Fruit fly (Drosophila melanogaster) whole organism, embryonic: ENCODE measurements around the gene Rok.

ENCODE experiments used
- Adf1 ChIP-seq: fragments of 200-800 bp; sonication (Bioruptor generic); IDR thresholded peaks from 2 replicates; pipeline ENCODE4 v1.3.6; 2022; ENCODE audit warnings: missing biosample characterization, missing genetic modification characterization
- CG10147 ChIP-seq: fragments of 200-800 bp; sonication (Bioruptor generic); optimal IDR thresholded peaks from 2 replicates; lab custom pipeline; 2019; ENCODE audit warnings: missing biosample characterization, mild to moderate bottlenecking, missing genetic modification characterization, moderate library complexity
- CG1024 ChIP-seq: fragments of 200-800 bp; sonication (Bioruptor generic); IDR thresholded peaks from 2 replicates; pipeline ENCODE4 v1.3.6; 2022; ENCODE audit warnings: missing biosample characterization, missing genetic modification characterization
- CG11560 ChIP-seq: fragments of 200-800 bp; sonication (Bioruptor generic); IDR thresholded peaks from 3 replicates; pipeline ENCODE4 v1.3.6; 2022; ENCODE audit warnings: missing biosample characterization, missing genetic modification characterization
- CG13287 ChIP-seq: fragments of 200-800 bp; sonication (Bioruptor generic); IDR thresholded peaks from 2 replicates; pipeline ENCODE4 v1.3.6; 2022; ENCODE audit warnings: missing biosample characterization, missing genetic modification characterization; ENCODE audit not compliant: partially characterized antibody
- CG15073 ChIP-seq: fragments of 200-800 bp; sonication (Bioruptor generic); optimal IDR thresholded peaks from 2 replicates; lab custom pipeline; 2016; ENCODE audit warnings: missing biosample characterization, missing genetic modification characterization
- CG15601 ChIP-seq: fragments of 200-800 bp; sonication (Bioruptor generic); optimal IDR thresholded peaks from 3 replicates; lab custom pipeline; 2019; ENCODE audit warnings: missing biosample characterization, mild to moderate bottlenecking, missing genetic modification characterization, moderate library complexity
- CG1647 ChIP-seq: fragments of 200-800 bp; sonication (Bioruptor generic); optimal IDR thresholded peaks from 3 replicates; lab custom pipeline; 2016; ENCODE audit warnings: missing biosample characterization, missing genetic modification characterization
- CG16813 ChIP-seq: fragments of 200-800 bp; sonication (Bioruptor generic); IDR thresholded peaks from 3 replicates; pipeline ENCODE4 v1.3.6; 2022; ENCODE audit warnings: missing biosample characterization, missing genetic modification characterization; ENCODE audit not compliant: partially characterized antibody
- CG17186 ChIP-seq: fragments of 200-800 bp; sonication (Bioruptor generic); optimal IDR thresholded peaks from 3 replicates; lab custom pipeline; 2017; ENCODE audit warnings: missing biosample characterization, missing genetic modification reagents, missing genetic modification characterization
- CG18262 ChIP-seq: fragments of 200-800 bp; optimal IDR thresholded peaks from 3 replicates; lab custom pipeline; 2019; ENCODE audit warnings: missing biosample characterization, mild to moderate bottlenecking, missing genetic modification characterization, moderate library complexity
- CG3407 ChIP-seq: fragments of 200-800 bp; sonication (Bioruptor generic); optimal IDR thresholded peaks from 2 replicates; lab custom pipeline; 2018; ENCODE audit warnings: missing biosample characterization, mild to moderate bottlenecking, missing genetic modification characterization
- CG34422 ChIP-seq: fragments of 200-800 bp; sonication (Bioruptor generic); IDR thresholded peaks from 3 replicates; pipeline ENCODE4 v1.3.6; 2022; ENCODE audit warnings: missing biosample characterization, missing genetic modification characterization
- CG4617 ChIP-seq: fragments of 200-800 bp; sonication (Bioruptor generic); optimal IDR thresholded peaks from 3 replicates; lab custom pipeline; 2016; ENCODE audit warnings: missing biosample characterization, missing genetic modification characterization, borderline replicate concordance
- CG4820 ChIP-seq: fragments of 200-800 bp; sonication (Bioruptor generic); optimal IDR thresholded peaks from 3 replicates; lab custom pipeline; 2016; ENCODE audit warnings: missing biosample characterization, missing genetic modification characterization
- CG5245 ChIP-seq: fragments of 200-800 bp; sonication (Bioruptor generic); optimal IDR thresholded peaks from 3 replicates; lab custom pipeline; 2016; ENCODE audit warnings: missing biosample characterization, missing genetic modification characterization
- CG6689 ChIP-seq: fragments of 200-800 bp; sonication (Bioruptor generic); IDR thresholded peaks from 2 replicates; pipeline ENCODE4 v1.3.6; 2022; ENCODE audit warnings: missing biosample characterization, missing genetic modification characterization
- CG7357 ChIP-seq: fragments of 200-800 bp; sonication (Bioruptor generic); IDR thresholded peaks from 3 replicates; pipeline ENCODE4 v1.3.6; 2022; ENCODE audit warnings: missing biosample characterization, missing genetic modification characterization
- CG7372 ChIP-seq: fragments of 200-800 bp; sonication (Bioruptor generic); IDR thresholded peaks from 2 replicates; pipeline ENCODE4 v1.3.6; 2022; ENCODE audit warnings: missing biosample characterization, missing genetic modification characterization
- CG7928 ChIP-seq: fragments of 200-800 bp; sonication (Bioruptor generic); optimal IDR thresholded peaks from 2 replicates; lab custom pipeline; 2017; ENCODE audit warnings: missing biosample characterization, mild to moderate bottlenecking, missing genetic modification characterization
- CG8089 ChIP-seq: fragments of 200-800 bp; sonication (Bioruptor generic); optimal IDR thresholded peaks from 3 replicates; lab custom pipeline; 2016; ENCODE audit warnings: missing biosample characterization, missing genetic modification characterization
- CG9797 ChIP-seq: fragments of 200-800 bp; sonication (Bioruptor generic); optimal IDR thresholded peaks from 3 replicates; lab custom pipeline; 2018; ENCODE audit warnings: missing biosample characterization, mild to moderate bottlenecking, missing genetic modification characterization
- Camta ChIP-seq: fragments of 200-800 bp; sonication (Bioruptor generic); optimal IDR thresholded peaks from 2 replicates; lab custom pipeline; 2016; ENCODE audit warnings: missing biosample characterization, missing genetic modification characterization
- D19B ChIP-seq: fragments of 200-800 bp; sonication (Bioruptor generic); optimal IDR thresholded peaks from 2 replicates; lab custom pipeline; 2017; ENCODE audit warnings: missing biosample characterization, mild to moderate bottlenecking, missing genetic modification characterization
- H15 ChIP-seq: fragments of 200-800 bp; sonication (Bioruptor generic); IDR thresholded peaks from 3 replicates; pipeline ENCODE4 v1.3.6; 2022; ENCODE audit warnings: missing biosample characterization, missing genetic modification characterization
- HLHmδ ChIP-seq: fragments of 200-800 bp; sonication (Bioruptor generic); optimal IDR thresholded peaks from 2 replicates; lab custom pipeline; 2018; ENCODE audit warnings: missing biosample characterization, mild to moderate bottlenecking, missing genetic modification characterization, moderate library complexity
- Hr3 ChIP-seq: fragments of 200-800 bp; sonication (Bioruptor generic); optimal IDR thresholded peaks from 3 replicates; lab custom pipeline; 2016; ENCODE audit warnings: missing biosample characterization, missing genetic modification characterization
- Lim3 ChIP-seq: fragments of 200-800 bp; sonication (Bioruptor generic); IDR thresholded peaks from 2 replicates; pipeline ENCODE4 v1.3.6; 2022; ENCODE audit warnings: missing biosample characterization, missing genetic modification characterization
- Optix ChIP-seq: fragments of 200-800 bp; sonication (Bioruptor generic); IDR thresholded peaks from 3 replicates; pipeline ENCODE4 v1.3.6; 2022; ENCODE audit warnings: missing biosample characterization, missing genetic modification characterization
- Ravus ChIP-seq: fragments of 200-800 bp; sonication (Bioruptor generic); IDR thresholded peaks from 2 replicates; pipeline ENCODE4 v1.3.6; 2022; ENCODE audit warnings: missing biosample characterization, missing genetic modification characterization
- Sox100B ChIP-seq: fragments of 200-800 bp; sonication (Bioruptor generic); optimal IDR thresholded peaks from 3 replicates; lab custom pipeline; 2018; ENCODE audit warnings: missing biosample characterization, mild to moderate bottlenecking, missing genetic modification characterization
- Sry-δ ChIP-seq: fragments of 200-800 bp; sonication (Bioruptor generic); optimal IDR thresholded peaks from 2 replicates; lab custom pipeline; 2016; ENCODE audit warnings: missing biosample characterization, missing genetic modification characterization
- bbx ChIP-seq: fragments of 200-800 bp; sonication (Bioruptor generic); IDR thresholded peaks from 2 replicates; pipeline ENCODE4 v1.3.6; 2022; ENCODE audit warnings: missing biosample characterization, missing genetic modification characterization; ENCODE audit not compliant: partially characterized antibody
- bcd ChIP-seq: fragments of 200-800 bp; sonication (Bioruptor generic); optimal IDR thresholded peaks from 2 replicates; lab custom pipeline; 2017; ENCODE audit warnings: missing biosample characterization, mild to moderate bottlenecking, missing genetic modification characterization
- caup ChIP-seq: fragments of 200-800 bp; sonication (Bioruptor generic); optimal IDR thresholded peaks from 3 replicates; lab custom pipeline; 2017; ENCODE audit warnings: missing biosample characterization, mild to moderate bottlenecking, missing genetic modification characterization, moderate library complexity; ENCODE audit not compliant: severe bottlenecking
- chn ChIP-seq: fragments of 200-800 bp; sonication (Bioruptor generic); optimal IDR thresholded peaks from 2 replicates; lab custom pipeline; 2016; ENCODE audit warnings: missing biosample characterization, missing genetic modification characterization
- ci ChIP-seq: fragments of 200-800 bp; sonication (Bioruptor generic); IDR thresholded peaks from 3 replicates; pipeline ENCODE4 v1.3.6; 2022; ENCODE audit warnings: missing biosample characterization, missing genetic modification characterization
- disco-r ChIP-seq: fragments of 200-800 bp; sonication (Bioruptor generic); optimal IDR thresholded peaks from 2 replicates; lab custom pipeline; 2016; ENCODE audit warnings: missing biosample characterization, missing genetic modification characterization
- dmrt11E ChIP-seq: fragments of 200-800 bp; sonication (Bioruptor generic); optimal IDR thresholded peaks from 3 replicates; lab custom pipeline; 2018; ENCODE audit warnings: missing biosample characterization, mild to moderate bottlenecking, missing genetic modification characterization, moderate library complexity
- gsb ChIP-seq: fragments of 200-800 bp; sonication (Bioruptor generic); IDR thresholded peaks from 2 replicates; pipeline ENCODE4 v1.3.6; 2022; ENCODE audit warnings: missing biosample characterization, missing genetic modification characterization
- her ChIP-seq: fragments of 200-800 bp; sonication (Bioruptor generic); optimal IDR thresholded peaks from 2 replicates; lab custom pipeline; 2016; ENCODE audit warnings: missing biosample characterization, missing genetic modification characterization
- mld ChIP-seq: fragments of 200-800 bp; sonication (Bioruptor generic); IDR thresholded peaks from 3 replicates; pipeline ENCODE4 v1.3.6; 2022; ENCODE audit warnings: missing biosample characterization, missing genetic modification characterization; ENCODE audit not compliant: partially characterized antibody
- pb ChIP-seq: fragments of 200-800 bp; sonication (Bioruptor generic); optimal IDR thresholded peaks from 3 replicates; lab custom pipeline; 2016; ENCODE audit warnings: missing biosample characterization, missing genetic modification characterization
- phol ChIP-seq: fragments of 200-800 bp; sonication (Bioruptor generic); optimal IDR thresholded peaks from 3 replicates; lab custom pipeline; 2018; ENCODE audit warnings: missing biosample characterization, mild to moderate bottlenecking, missing genetic modification characterization, moderate library complexity
- pita ChIP-seq: fragments of 200-800 bp; sonication (Bioruptor generic); optimal IDR thresholded peaks from 2 replicates; lab custom pipeline; 2017; ENCODE audit warnings: missing biosample characterization, mild to moderate bottlenecking, missing genetic modification characterization
- ranshi ChIP-seq: fragments of 200-800 bp; sonication (Bioruptor generic); IDR thresholded peaks from 2 replicates; pipeline ENCODE4 v1.3.6; 2022; ENCODE audit warnings: missing biosample characterization, missing genetic modification characterization
- repo ChIP-seq: fragments of 200-800 bp; sonication (Bioruptor generic); optimal IDR thresholded peaks from 2 replicates; lab custom pipeline; 2016; ENCODE audit warnings: missing biosample characterization, missing genetic modification characterization
- rib ChIP-seq: fragments of 200-800 bp; sonication (Bioruptor generic); IDR thresholded peaks from 2 replicates; pipeline ENCODE4 v1.3.6; 2022; ENCODE audit warnings: missing biosample characterization, missing genetic modification characterization
- zfh2 ChIP-seq: fragments of 200-800 bp; sonication (Bioruptor generic); optimal IDR thresholded peaks from 2 replicates; lab custom pipeline; 2016; ENCODE audit warnings: missing biosample characterization, missing genetic modification characterization

Gene Rok

DNA sequence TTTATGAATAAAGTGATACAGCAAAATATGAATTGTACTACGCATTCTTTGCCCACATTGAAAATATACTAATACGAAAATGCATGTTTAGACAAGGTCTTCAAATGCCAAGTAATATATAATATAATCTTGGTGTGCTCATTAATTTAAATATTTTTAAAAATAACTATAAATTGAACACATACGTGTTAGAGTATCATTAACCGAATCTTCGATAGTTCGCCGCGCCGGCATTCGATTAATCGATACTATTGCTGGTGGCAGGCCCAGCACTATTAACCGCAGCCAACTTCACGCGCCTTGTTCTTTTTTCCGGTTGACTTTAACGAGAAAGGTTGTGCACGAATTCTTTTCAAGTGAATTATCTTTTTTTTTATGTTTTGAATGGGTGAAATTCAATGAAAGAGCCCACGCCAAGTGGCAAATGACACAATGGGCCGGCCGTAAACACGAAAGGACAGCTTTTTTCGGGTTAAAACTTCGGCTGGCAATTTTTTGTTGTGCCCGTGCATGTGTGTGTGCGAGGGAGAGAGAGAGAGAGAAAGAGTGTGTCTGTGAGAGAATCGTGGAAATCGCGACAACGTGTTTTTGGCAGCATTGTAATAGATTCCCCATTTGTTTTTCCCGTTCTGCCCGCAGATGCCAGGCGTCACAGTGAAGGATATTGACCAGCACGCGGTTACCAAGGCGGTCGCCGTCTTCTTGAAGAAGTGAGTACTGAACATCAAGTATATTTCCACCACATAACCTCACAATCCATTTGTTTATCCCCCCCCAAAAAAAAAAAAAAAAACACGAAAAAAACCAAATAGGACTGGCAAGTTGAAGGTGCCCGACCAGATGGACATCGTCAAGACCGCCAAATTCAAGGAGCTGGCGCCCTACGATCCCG, 626 bp upstream of the Rok start, which contains the start of gene RpS19a (continued):
- TF ChIP-seq Lim3 (no peak), bbx (GFP tag; lab: Robert Waterston, UW) (peak; percentile 11), her (peak; percentile 13), CG8089 (GFP tag; lab: Kevin White, UChicago) (peak; percentile 55), zfh2 (peak; percentile 23), mld (GFP tag; lab: Robert Waterston, UW) (0 out of 3 replicates have a peak, but pooled peaks have one; percentile 4), caup (GFP tag; lab: Kevin White, UChicago) (peak; percentile 92), CG17186 (GFP tag; lab: Kevin White, UChicago) (peak; percentile 72), CG1024 (GFP tag; lab: Robert Waterston, UW) (peak; percentile 68), ci (GFP tag; lab: Robert Waterston, UW) (peak; percentile 95), Adf1 (GFP tag; lab: Robert Waterston, UW) (no peak), CG5245 (peak; percentile 27), repo (GFP tag; lab: Kevin White, UChicago) (peak; percentile 30), phol (tag; lab: Kevin White, UChicago) (peak; percentile 66), CG7928 (peak; percentile 26), CG11560 (peak; percentile 96), CG10147 (GFP tag; lab: Kevin White, UChicago) (peak; percentile 64), dmrt11E (tag; lab: Kevin White, UChicago) (peak; percentile 61), disco-r (GFP tag; lab: Kevin White, UChicago) (peak; percentile 56), gsb (GFP tag; lab: Robert Waterston, UW) (0 out of 2 replicates have a peak, but pooled peaks have one; percentile 48), Ravus (GFP tag; lab: Robert Waterston, UW) (no peak), ranshi (GFP tag; lab: Robert Waterston, UW) (peak; percentile 72), Hr3 (GFP tag; lab: Kevin White, UChicago) (no peak), chn (peak; percentile 20), CG34422 (GFP tag; lab: Robert Waterston, UW) (peak; percentile 48; the same call in 1 of the 3 replicates), CG18262 (tag; lab: Kevin White, UChicago) (peak; percentile 60), Sox100B (GFP tag; lab: Kevin White, UChicago) (peak; percentile 86), CG3407 (GFP tag; lab: Kevin White, UChicago) (peak; percentile 67), Sry-δ (GFP tag; lab: Kevin White, UChicago) (peak; percentile 72), CG9797 (peak; percentile 47), Camta (peak; percentile 41), H15 (GFP tag; lab: Robert Waterston, UW) (peak; percentile 67; the same call in 2 of the 3 replicates), CG4617 (GFP tag; lab: Kevin White, UChicago) (peak; percentile 32), bcd (GFP tag; lab: Kevin White, UChicago) (peak; percentile 82), CG16813 (GFP tag; lab: Robert Waterston, UW) (no peak), CG13287 (GFP tag; lab: Robert Waterston, UW) (no peak), CG15073 (GFP tag; lab: Kevin White, UChicago) (no peak), CG7372 (peak; percentile 60; the same call in 1 of the 2 replicates), Optix (GFP tag; lab: Robert Waterston, UW) (peak; percentile 66; the same call in 2 of the 3 replicates), CG1647 (GFP tag; lab: Kevin White, UChicago) (peak; percentile 53), pita (GFP tag; lab: Kevin White, UChicago) (no peak), HLHmδ (GFP tag; lab: Kevin White, UChicago) (peak; percentile 97), rib (GFP tag; lab: Robert Waterston, UW) (peak; percentile 56), D19B (GFP tag; lab: Kevin White, UChicago) (peak; percentile 58), CG7357 (GFP tag; lab: Robert Waterston, UW) (no peak), CG4820 (peak; percentile 38), CG15601 (peak; percentile 67), pb (peak; percentile 80), CG6689 (GFP tag; lab: Robert Waterston, UW) (peak; percentile 59)
